Worm (Caenorhabditis elegans) whole organism, midembryonic: ENCODE results near the gene col-83.

Experiments
- T22C8.4 ChIP-seq: fragments of 200-800 bp; sonication (Bioruptor generic); IDR thresholded peaks from 2 replicates; pipeline ENCODE4 v1.3.6; 2022; ENCODE audit warnings: missing genetic modification characterization, missing compliant biosample characterization
- cog-1 ChIP-seq: sonication (generic microtip); optimal IDR thresholded peaks from 2 replicates; lab custom pipeline; 2016; ENCODE audit warnings: missing genetic modification characterization, missing compliant biosample characterization
- flt-1 ChIP-seq: fragments of 200-800 bp; sonication (Bioruptor generic); IDR thresholded peaks from 2 replicates; pipeline ENCODE4 v1.3.6; 2022; ENCODE audit warnings: missing genetic modification characterization, missing compliant biosample characterization
- klf-2 ChIP-seq: fragments of 200-800 bp; sonication (Bioruptor generic); conservative IDR thresholded peaks from 2 replicates; pipeline ENCODE4 v1.3.6; 2022; ENCODE audit warnings: missing genetic modification reagents, missing genetic modification characterization, missing compliant biosample characterization
- med-1 ChIP-seq: sonication (generic microtip); optimal IDR thresholded peaks from 2 replicates; lab custom pipeline; 2017; ENCODE audit warnings: missing genetic modification characterization, mild to moderate bottlenecking, missing compliant biosample characterization, antibody characterized with exemption, missing genetic modification reagents; ENCODE audit not compliant: insufficient read depth
- tab-1 ChIP-seq: fragments of 200-800 bp; sonication (Bioruptor generic); IDR thresholded peaks from 2 replicates; pipeline ENCODE4 v1.3.6; 2022; ENCODE audit warnings: missing genetic modification characterization, missing compliant biosample characterization
- ztf-23 ChIP-seq: fragments of 200-800 bp; sonication (Bioruptor generic); IDR thresholded peaks from 2 replicates; pipeline ENCODE4 v1.3.6; 2022; ENCODE audit warnings: missing genetic modification reagents, missing genetic modification characterization, missing compliant biosample characterization
- ztf-29 ChIP-seq: fragments of 200-800 bp; sonication (Bioruptor generic); IDR thresholded peaks from 2 replicates; pipeline ENCODE4 v1.3.6; 2022; ENCODE audit warnings: missing genetic modification reagents, missing genetic modification characterization, missing compliant biosample characterization

ce11 chrII:11016835-11016883, 29.1 kb downstream of the col-83 start, which contains the start of gene ram-2:
- no peak for TF ChIP-seq cog-1
- TF ChIP-seq ztf-23, result no peak
- no peak for TF ChIP-seq T22C8.4 (GFP tag; lab: Robert Waterston, UW)
- no peak for TF ChIP-seq tab-1
- no peak for TF ChIP-seq med-1
- TF ChIP-seq klf-2, result no peak
- no peak for TF ChIP-seq ztf-29 (GFP tag; lab: Robert Waterston, UW)
- TF ChIP-seq flt-1 (GFP tag; lab: Robert Waterston, UW), result no peak
